Fruit fly (Drosophila melanogaster): ENCODE results near the gene yata.

The yata gene

dm6 chr3R:29765267-29766095, 16.5 kb downstream of the yata start, which contains the start of gene kay (continued):
- TF ChIP-seq CG2116 (GFP tag; optimal IDR thresholded peaks at IDR 0.05): no peak
- TF ChIP-seq CG42726 (GFP tag; IDR thresholded peaks at IDR 0.05; ENCODE audit: partially characterized antibody): 0 out of 2 replicates have a peak, but pooled peaks have one; percentile 19
- 0 out of 2 replicates have a peak, but pooled peaks have one; percentile 24 for TF ChIP-seq Oaz (GFP tag; IDR thresholded peaks at IDR 0.05)
- TF ChIP-seq CG17612 (GFP tag; IDR thresholded peaks at IDR 0.05): no peak
- 0 out of 3 replicates have a peak, but pooled peaks have one; percentile 25 for TF ChIP-seq CG34224 (GFP tag; IDR thresholded peaks at IDR 0.05; ENCODE audit: partially characterized antibody)
- peak; percentile 57 for TF ChIP-seq CG15479 (GFP tag; optimal IDR thresholded peaks at IDR 0.05)
- no peak for TF ChIP-seq NfI (GFP tag; optimal IDR thresholded peaks at IDR 0.05)
- TF ChIP-seq CG17385 (GFP tag; optimal IDR thresholded peaks at IDR 0.05): peak; percentile 59
- TF ChIP-seq Adf1 (GFP tag; IDR thresholded peaks at IDR 0.05): peak; percentile 70
- no peak for TF ChIP-seq hth (optimal IDR thresholded peaks at IDR 0.05)
- TF ChIP-seq cad (GFP tag; optimal IDR thresholded peaks at IDR 0.05): peak; percentile 18
- TF ChIP-seq trh (GFP tag; optimal IDR thresholded peaks at IDR 0.05): no peak
- peak; percentile 13 for TF ChIP-seq nom (GFP tag; optimal IDR thresholded peaks at IDR 0.05)

DNA sequence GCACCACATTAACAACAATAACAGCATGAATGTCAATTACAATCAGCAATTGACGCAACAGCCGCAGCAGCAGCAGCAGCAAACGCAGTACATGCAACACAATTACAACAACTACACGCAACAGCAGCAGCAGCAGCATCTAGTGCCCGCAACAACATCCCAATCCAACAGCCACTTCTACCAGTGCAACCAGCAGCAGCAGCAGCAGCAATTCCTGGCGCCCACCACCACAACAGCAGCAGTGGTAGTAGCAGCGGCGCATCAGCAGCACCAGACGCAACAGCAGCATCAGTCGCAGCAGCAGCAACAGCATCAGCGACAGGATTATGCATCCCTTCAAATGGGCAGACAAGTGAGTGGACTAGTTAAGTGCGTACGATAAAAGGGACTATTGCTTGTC, 18.2 kb downstream of the yata start:
- TF ChIP-seq CG8478 (optimal IDR thresholded peaks at IDR 0.05) (peak; percentile 73), CG18599 (GFP tag; optimal IDR thresholded peaks at IDR 0.05) (no peak), Sry-β (GFP tag; optimal IDR thresholded peaks at IDR 0.05) (no peak), CG2889 (GFP tag; IDR thresholded peaks at IDR 0.05) (no peak), mld (GFP tag; IDR thresholded peaks at IDR 0.05; ENCODE audit: partially characterized antibody) (no peak), Dfd (GFP tag; optimal IDR thresholded peaks at IDR 0.05) (peak in 1 of 2 experiments; percentile 77), dati (GFP tag; IDR thresholded peaks at IDR 0.05) (no peak), HLH4C (GFP tag; IDR thresholded peaks at IDR 0.05; ENCODE audit: partially characterized antibody) (0 out of 3 replicates have a peak, but pooled peaks have one; percentile 7), Dp (GFP tag; optimal IDR thresholded peaks at IDR 0.05) (no peak)

dm6 chr3R:29770930-29771329, 21.9 kb downstream of the yata start:
- TF ChIP-seq CG3163 (GFP tag; optimal IDR thresholded peaks at IDR 0.05) (no peak), Ets65A (GFP tag) (peak; percentile 66), Opbp (GFP tag; IDR thresholded peaks at IDR 0.05; ENCODE audit: partially characterized antibody) (0 out of 3 replicates have a peak, but pooled peaks have one; percentile 20), chm (GFP tag; IDR thresholded peaks at IDR 0.05) (no peak), Deaf1 (tag; optimal IDR thresholded peaks at IDR 0.05) (peak; percentile 10), rib (GFP tag; IDR thresholded peaks at IDR 0.05) (0 out of 2 replicates have a peak, but pooled peaks have one; percentile 16), prd (optimal IDR thresholded peaks at IDR 0.05) (no peak), prd (GFP tag; IDR thresholded peaks at IDR 0.05) (0 out of 3 replicates have a peak, but pooled peaks have one; percentile 13), CG7987 (GFP tag; optimal IDR thresholded peaks at IDR 0.05) (no peak), CG8359 (GFP tag; optimal IDR thresholded peaks at IDR 0.05; ENCODE audit: borderline replicate concordance) (no peak), Fer2 (tag; optimal IDR thresholded peaks at IDR 0.05) (no peak), D (optimal IDR thresholded peaks at IDR 0.05) (peak; percentile 11), D (GFP tag; optimal IDR thresholded peaks at IDR 0.05) (no peak), z (GFP tag; IDR thresholded peaks at IDR 0.05) (peak; percentile 48; the same call in 2 of the 3 replicates), zen (tag; optimal IDR thresholded peaks at IDR 0.05) (peak; percentile 91), CG13894 (tag; optimal IDR thresholded peaks at IDR 0.05) (peak; percentile 54)

All from whole organism, embryonic.